Fruit fly (Drosophila melanogaster) whole organism, wandering third instar larva: Measurements from ENCODE around the gene fuss.
A peak's percentile ranks its signal among the peaks of the same experiment; 100 is the strongest.

Experiments
- CrebA ChIP-seq: fragments of 200-800 bp; sonication (Bioruptor generic); optimal IDR thresholded peaks from 2 replicates; lab custom pipeline; 2016; ENCODE audit warnings: missing biosample characterization, mild to moderate bottlenecking, missing genetic modification characterization, borderline replicate concordance
- Dfd ChIP-seq: fragments of >200 bp; optimal IDR thresholded peaks from 2 replicates; lab custom pipeline; 2017; ENCODE audit warnings: missing biosample characterization, missing genetic modification characterization
- GATAd ChIP-seq: sonication (Bioruptor generic); optimal IDR thresholded peaks from 2 replicates; lab custom pipeline; 2016; ENCODE audit warnings: missing biosample characterization, missing genetic modification characterization
- Myc ChIP-seq: fragments of >200 bp; optimal IDR thresholded peaks from 2 replicates; lab custom pipeline; 2017
- Sp1 ChIP-seq: fragments of 200-800 bp; sonication (Bioruptor generic); optimal IDR thresholded peaks from 3 replicates; lab custom pipeline; 2019; ENCODE audit warnings: missing biosample characterization, mild to moderate bottlenecking, missing genetic modification characterization, moderate library complexity
- dmrt93B ChIP-seq: fragments of 200-800 bp; sonication (Bioruptor generic); optimal IDR thresholded peaks from 2 replicates; lab custom pipeline; 2018; ENCODE audit warnings: missing biosample characterization, mild to moderate bottlenecking, missing genetic modification characterization
- fru ChIP-seq: fragments of 200-800 bp; sonication (Bioruptor generic); optimal IDR thresholded peaks from 3 replicates; lab custom pipeline; 2016; ENCODE audit warnings: missing biosample characterization, mild to moderate bottlenecking, missing genetic modification characterization
- h ChIP-seq: fragments of 200-800 bp; sonication (Bioruptor generic); optimal IDR thresholded peaks from 3 replicates; lab custom pipeline; 2016; ENCODE audit warnings: missing biosample characterization, mild to moderate bottlenecking, missing genetic modification characterization
- sage ChIP-seq: fragments of 200-800 bp; sonication (Bioruptor generic); optimal IDR thresholded peaks from 2 replicates; lab custom pipeline; 2016; ENCODE audit warnings: missing biosample characterization, mild to moderate bottlenecking, missing genetic modification characterization
- usp ChIP-seq: fragments of >200 bp; optimal IDR thresholded peaks from 2 replicates; lab custom pipeline; 2017; ENCODE audit warnings: missing biosample characterization, missing genetic modification characterization

dm6 chr4:959921-960536 lies 18.3 kb downstream of the fuss start:
- TF ChIP-seq dmrt93B (GFP tag; lab: Kevin White, UChicago) = no peak
- no peak for TF ChIP-seq fru (GFP tag; lab: Kevin White, UChicago)
- no peak for TF ChIP-seq h (GFP tag; lab: Kevin White, UChicago)
- no peak for TF ChIP-seq sage (GFP tag; lab: Kevin White, UChicago)
- no peak for TF ChIP-seq CrebA (GFP tag; lab: Kevin White, UChicago)
- peak; percentile 53 for TF ChIP-seq Dfd (GFP tag; lab: Kevin White, UChicago)
- no peak for TF ChIP-seq GATAd (GFP tag; lab: Kevin White, UChicago)
- no peak for TF ChIP-seq Myc (lab: Kevin White, UChicago)
- no peak for TF ChIP-seq Sp1 (GFP tag; lab: Kevin White, UChicago)
- TF ChIP-seq usp = no peak
